Worm (Caenorhabditis elegans): ENCODE measurements around the gene B0432.1.

The B0432.1 gene

DNA sequence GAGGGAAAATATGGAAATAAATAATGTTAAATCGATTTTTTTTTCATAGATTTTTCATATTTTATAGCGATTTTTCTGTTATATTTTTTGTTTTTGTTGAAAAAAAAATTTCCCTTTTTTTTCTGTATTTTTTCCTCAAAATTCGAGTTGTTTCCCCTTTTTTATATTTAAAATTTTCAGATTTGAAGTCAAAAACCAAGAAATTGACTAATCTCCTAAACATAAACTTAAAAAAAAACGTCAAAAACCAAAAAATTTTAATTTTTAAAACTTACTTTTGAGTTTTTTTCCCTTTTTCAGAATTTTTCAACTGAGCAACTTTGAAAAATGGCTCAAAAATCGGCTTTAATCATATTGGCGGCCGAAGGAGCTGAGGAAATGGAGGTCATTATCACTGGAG is 6.9 kb upstream of the B0432.1 start, which contains the start of gene djr-1.1:
TSS of gene djr-1.1 (plus strand) at position 301 of the 400 bp plus-strand sequence.
- no peak for TF ChIP-seq C06A6.2 (GFP tag; conservative IDR thresholded peaks at IDR 0.05)
- no peak for TF ChIP-seq Y56A3A.18 (GFP tag; IDR thresholded peaks at IDR 0.05)
- no peak for TF ChIP-seq snpc-3.4 (tag; optimal IDR thresholded peaks at IDR 0.05)

- TF ChIP-seq hmg-1.2 (GFP tag; IDR thresholded peaks at IDR 0.05) (no peak), repo-1 (tag; optimal IDR thresholded peaks at IDR 0.05) (no peak), ztf-3 (GFP tag; optimal IDR thresholded peaks at IDR 0.05) (no peak), attf-6 (GFP tag; IDR thresholded peaks at IDR 0.05) (no peak), F33H1.4 (GFP tag; IDR thresholded peaks at IDR 0.05) (no peak), Y53F4B.3 (GFP tag; IDR thresholded peaks at IDR 0.05) (no peak), nhr-90 (tag; optimal IDR thresholded peaks at IDR 0.05) (no peak)
These were observed 2.6 kb upstream of the B0432.1 start, which contains the start of gene B0432.11 for ce11 chrII:294606-295005. Gene B0432.11, minus strand, starts transcription at chrII:294706.

- TF ChIP-seq madf-10 (tag; optimal IDR thresholded peaks at IDR 0.05): no peak
- TF ChIP-seq lin-40 (tag; optimal IDR thresholded peaks at IDR 0.05): no peak
- no peak for TF ChIP-seq Y53G8AR.9 (GFP tag; conservative IDR thresholded peaks at IDR 0.05)
- TF ChIP-seq attf-3 (GFP tag; conservative IDR thresholded peaks at IDR 0.05): no peak
- no peak for TF ChIP-seq unc-130 (GFP tag; optimal IDR thresholded peaks at IDR 0.05)
- no peak for TF ChIP-seq nhr-90 (tag; optimal IDR thresholded peaks at IDR 0.05)
These were observed 2.5 kb downstream of the B0432.1 start, which contains the start of gene K01A2.6 for ce11 chrII:299684-300083. Gene K01A2.6, plus strand, starts transcription at chrII:299984.

DNA sequence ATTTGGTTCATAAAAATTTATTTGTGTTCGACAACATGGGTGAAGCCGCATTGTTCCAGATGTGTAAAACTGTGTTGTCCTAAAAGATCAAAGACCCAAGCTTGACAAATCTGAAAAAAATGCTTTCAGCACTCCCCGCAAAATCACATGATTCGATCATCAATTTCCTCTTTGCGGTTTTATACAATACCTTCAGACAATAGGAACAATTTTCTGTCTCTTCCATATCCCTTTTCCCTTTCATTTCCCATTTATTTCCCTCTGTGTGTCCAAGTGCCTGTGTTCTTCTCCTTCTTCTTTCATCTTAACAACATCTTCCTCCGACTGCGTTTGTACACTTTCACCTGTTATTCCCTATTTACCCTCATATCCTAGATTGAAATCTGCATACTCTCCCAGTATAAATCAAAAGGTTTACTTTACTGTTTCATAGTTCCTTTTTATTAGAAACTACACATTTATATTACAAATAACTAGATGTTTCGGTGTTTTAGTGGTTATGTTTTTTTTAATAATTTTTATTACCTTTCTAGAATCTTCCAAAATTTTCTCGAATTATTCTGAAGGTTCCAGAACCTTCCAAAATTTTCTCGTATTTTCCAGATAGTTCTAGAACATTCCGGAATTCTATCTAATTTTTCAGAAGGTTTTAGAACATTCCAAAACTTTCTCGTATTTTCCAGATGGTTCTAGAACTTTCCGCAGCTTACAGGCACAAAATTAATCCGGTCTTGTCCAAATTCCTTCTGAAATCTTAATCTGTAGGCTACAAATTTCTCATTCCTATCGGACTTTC is 4.0 kb downstream of the B0432.1 start, which contains the start of gene K01A2.5:
TSS of gene K01A2.5 (plus strand) at position 297 of the 796 bp plus-strand sequence.
- TF ChIP-seq ceh-58 (GFP tag; IDR thresholded peaks at IDR 0.05) (no peak), F33H1.4 (GFP tag; IDR thresholded peaks at IDR 0.05) (no peak), atf-7 (tag; optimal IDR thresholded peaks at IDR 0.05) (no peak), rpc-1 (optimal IDR thresholded peaks at IDR 0.05) (peak; percentile 51), rpc-1 (tag; optimal IDR thresholded peaks at IDR 0.05) (no peak), egl-18 (GFP tag; IDR thresholded peaks at IDR 0.05) (no peak), F10E7.11 (tag; optimal IDR thresholded peaks at IDR 0.05) (no peak), dpff-1 (tag; optimal IDR thresholded peaks at IDR 0.05) (no peak), akir-1 (GFP tag; optimal IDR thresholded peaks at IDR 0.05) (no peak), snpc-4 (GFP tag; optimal IDR thresholded peaks at IDR 0.05) (no peak), snpc-4 (tag; optimal IDR thresholded peaks at IDR 0.05) (no peak), hsf-1 (GFP tag; IDR thresholded peaks at IDR 0.05) (peak; percentile 85)

DNA sequence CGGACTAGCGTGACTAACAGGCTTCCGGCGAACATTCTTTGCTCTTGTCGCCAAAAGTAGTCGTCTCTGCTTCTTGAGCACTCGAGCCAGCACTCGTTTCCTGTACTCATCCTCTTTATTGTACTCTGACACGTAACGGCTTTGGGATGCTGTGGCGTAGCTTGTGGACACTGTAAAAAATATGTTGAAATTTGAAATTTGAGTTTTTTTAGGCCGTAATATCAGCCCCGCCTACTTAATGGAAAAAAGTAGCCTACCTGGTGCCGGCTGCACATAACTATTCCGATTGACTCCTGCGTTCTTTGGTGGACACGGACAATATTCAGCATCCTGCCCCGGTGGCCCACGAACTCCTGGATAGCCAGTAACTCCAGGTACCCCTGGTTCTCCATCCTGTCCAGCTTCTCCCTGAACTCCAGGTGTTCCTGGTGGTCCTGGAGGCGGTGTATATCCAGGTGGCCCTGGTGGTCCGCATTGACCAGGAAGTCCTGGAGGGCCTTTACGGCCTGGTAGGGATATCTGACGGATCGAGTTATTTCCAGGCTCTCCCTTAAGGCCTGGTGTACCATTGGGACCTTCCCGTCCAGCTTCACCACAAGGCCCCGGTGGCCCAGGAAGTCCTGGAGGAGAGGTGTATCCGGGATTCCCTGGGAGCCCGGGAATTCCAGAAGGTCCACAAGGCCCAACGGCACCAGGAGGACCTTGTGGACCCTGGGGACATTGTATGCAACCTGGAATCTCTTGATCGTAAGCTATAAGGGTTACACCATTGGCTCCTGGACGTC is 6.9 kb downstream of the B0432.1 start:
- TF ChIP-seq dpff-1 (tag; optimal IDR thresholded peaks at IDR 0.05) (no peak), hmg-1.2 (GFP tag; IDR thresholded peaks at IDR 0.05) (no peak), T07F8.4 (tag; optimal IDR thresholded peaks at IDR 0.05) (no peak), lsl-1 (GFP tag; optimal IDR thresholded peaks at IDR 0.05) (no peak), Y67H2A.10 (GFP tag; conservative IDR thresholded peaks at IDR 0.05) (no peak), aptf-3 (GFP tag; IDR thresholded peaks at IDR 0.05) (no peak), egrh-3 (GFP tag; IDR thresholded peaks at IDR 0.05) (peak; percentile 23; the same call in 1 of the 2 replicates), zfh-2 (GFP tag; conservative IDR thresholded peaks at IDR 0.05) (peak; percentile 87), madf-6 (GFP tag; IDR thresholded peaks at IDR 0.05) (no peak)
